Fruit fly (Drosophila melanogaster): ENCODE results near the gene CG31259.
A peak's percentile ranks its signal among the peaks of the same experiment; 100 is the strongest.

CG31259 gene

DNA sequence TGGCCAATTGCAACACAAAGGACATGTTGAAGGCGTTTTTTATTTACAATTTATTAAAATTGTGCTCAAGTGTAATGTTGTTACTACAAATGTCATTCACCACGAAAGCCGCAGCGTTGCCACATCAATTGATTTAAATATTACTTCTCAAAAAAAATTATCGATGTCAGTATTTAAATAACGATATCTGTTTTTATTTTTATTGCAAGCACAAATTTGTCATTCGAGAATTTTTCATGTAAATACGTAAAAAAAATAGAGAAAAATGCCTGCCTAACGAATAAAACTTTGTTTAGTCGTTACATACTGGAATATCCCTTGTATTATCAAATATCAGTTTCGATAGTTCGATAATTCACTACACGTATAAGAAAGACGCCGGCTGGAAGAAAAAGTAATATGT is 38.7 kb downstream of the CG31259 start, which contains the start of the genes mRpS18A and CG31460:
Gene mRpS18A (minus strand): TSS at position 110 of the 403 bp plus-strand sequence.
Gene CG31460 (plus strand): TSS at position 190 of the 403 bp plus-strand sequence.
- no peak for TF ChIP-seq CG17801 (GFP tag; optimal IDR thresholded peaks at IDR 0.05; ENCODE audit: partially characterized antibody)

DNA sequence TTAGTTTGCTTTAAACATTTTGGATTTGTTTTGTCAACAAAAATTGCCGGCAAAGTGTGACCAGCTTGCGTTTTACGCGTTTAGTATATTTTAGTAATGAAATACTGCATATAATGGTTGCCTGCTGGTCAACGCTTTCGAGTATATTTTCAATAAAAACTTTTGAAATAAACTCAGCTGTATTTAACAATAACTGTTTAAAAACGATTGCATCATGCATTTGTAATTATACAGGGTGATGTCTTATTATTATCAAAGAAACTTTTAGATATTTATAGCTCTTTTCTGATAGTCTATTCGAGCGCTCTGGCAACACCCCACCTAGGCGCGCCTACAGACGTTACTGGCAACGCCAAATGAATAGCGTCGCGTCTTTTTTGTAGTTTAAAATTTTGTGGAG is 40.0 kb downstream of the CG31259 start, which contains the start of gene Cenp-C:
Gene Cenp-C (plus strand): TSS at position 332 of the 400 bp plus-strand sequence.
- peak; percentile 17 for TF ChIP-seq CG17801 (GFP tag; optimal IDR thresholded peaks at IDR 0.05; ENCODE audit: partially characterized antibody)
